Worm (Caenorhabditis elegans): ENCODE data around the gene thn-4.

Gene thn-4

DNA sequence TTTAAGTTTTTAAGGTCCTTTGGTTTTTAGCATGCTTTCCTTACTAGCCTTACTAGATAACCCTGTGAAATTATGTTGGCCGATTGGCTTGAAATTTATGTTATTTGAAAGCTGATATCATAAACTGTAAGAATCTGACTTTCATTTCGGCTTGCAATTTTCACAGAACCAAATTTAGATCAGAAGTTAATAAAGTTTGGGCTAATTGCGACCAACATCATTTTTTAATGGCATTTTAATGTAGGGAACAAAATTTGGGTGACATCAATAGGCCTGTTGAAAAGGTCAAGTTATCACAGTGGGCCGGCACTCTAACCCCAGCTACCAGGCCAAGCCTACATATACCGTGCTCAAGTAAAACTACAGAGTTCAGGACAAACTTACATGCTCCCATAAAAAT lies 40.0 kb downstream of the thn-4 start:
- TF ChIP-seq irx-1 (tag; optimal IDR thresholded peaks at IDR 0.05) (no peak), zag-1 (tag; optimal IDR thresholded peaks at IDR 0.05) (no peak), sptf-1 (tag; optimal IDR thresholded peaks at IDR 0.05) (no peak), Y116A8C.19 (tag; optimal IDR thresholded peaks at IDR 0.05; ENCODE audit: borderline replicate concordance) (no peak), aly-2 (tag; optimal IDR thresholded peaks at IDR 0.05) (no peak), unc-62 (GFP tag; optimal IDR thresholded peaks at IDR 0.05) (no peak), unc-98 (GFP tag; IDR thresholded peaks at IDR 0.05) (no peak), sup-37 (GFP tag; optimal IDR thresholded peaks at IDR 0.05) (no peak), nhr-237 (tag; optimal IDR thresholded peaks at IDR 0.05) (no peak), C16A3.4 (tag; optimal IDR thresholded peaks at IDR 0.05) (no peak), xbp-1 (tag; optimal IDR thresholded peaks at IDR 0.05) (no peak), snpc-4 (tag; optimal IDR thresholded peaks at IDR 0.05) (no peak), jun-1 (tag; optimal IDR thresholded peaks at IDR 0.05) (no peak), lin-39 (tag; optimal IDR thresholded peaks at IDR 0.05) (no peak)

DNA sequence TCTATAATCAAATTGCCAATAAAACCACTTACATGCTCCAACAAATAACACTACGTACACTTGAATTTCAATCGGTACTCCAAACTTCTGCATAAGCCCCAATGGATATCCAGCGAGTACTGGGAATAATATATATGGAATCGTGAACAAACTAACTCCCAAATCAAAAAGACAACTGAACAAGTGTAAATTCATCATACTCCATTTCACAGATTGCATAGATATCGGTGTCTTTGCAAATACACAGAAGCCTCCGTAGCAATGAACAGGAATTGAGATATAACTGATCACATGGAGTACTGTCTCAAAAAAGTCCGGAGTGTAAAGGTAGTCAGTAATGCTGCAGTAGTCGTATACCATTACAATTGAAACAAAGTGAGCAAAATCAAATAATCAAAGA lies 41.9 kb downstream of the thn-4 start, which contains the start of gene srh-214:
Gene srh-214, minus strand, starts transcription at position 360 of the 400 bp plus-strand sequence.
- TF ChIP-seq unc-62 (GFP tag; optimal IDR thresholded peaks at IDR 0.05) (no peak), efl-1 (optimal IDR thresholded peaks at IDR 0.05) (no peak), efl-1 (GFP tag; optimal IDR thresholded peaks at IDR 0.05 in 1 of 2) (peak in 1 of 2 experiments; percentile 65)

DNA sequence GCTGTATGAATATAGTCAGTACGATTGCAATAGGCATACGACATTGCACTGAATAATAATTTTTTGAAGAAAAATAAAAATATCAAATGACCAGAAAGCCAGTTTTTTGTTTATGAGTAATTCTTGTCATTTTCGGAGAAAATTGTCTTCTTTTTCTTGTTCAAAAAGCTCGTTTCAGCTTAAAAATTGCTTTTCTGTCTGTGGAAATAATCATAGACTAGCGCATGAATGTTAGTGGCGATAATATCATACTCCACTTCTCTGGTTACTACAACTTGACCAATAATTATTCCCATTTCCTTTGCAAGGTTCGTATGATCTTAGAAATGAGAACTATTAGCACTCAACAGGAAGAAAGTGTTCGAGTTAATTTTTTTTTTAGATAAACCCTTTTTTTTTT lies 43.8 kb downstream of the thn-4 start, which contains the start of gene srh-216:
Gene srh-216, minus strand, starts transcription at position 101 of the 400 bp plus-strand sequence.
- TF ChIP-seq lin-14 (GFP tag; optimal IDR thresholded peaks at IDR 0.05) (no peak), efl-3 (GFP tag; optimal IDR thresholded peaks at IDR 0.05) (no peak), hpl-2 (GFP tag; optimal IDR thresholded peaks at IDR 0.05) (no peak), lin-35 (GFP tag; optimal IDR thresholded peaks at IDR 0.05) (no peak), lin-13 (GFP tag; optimal IDR thresholded peaks at IDR 0.05) (no peak), fkh-8 (tag; optimal IDR thresholded peaks at IDR 0.05) (no peak), aha-1 (tag; optimal IDR thresholded peaks at IDR 0.05) (no peak), egl-27 (tag; optimal IDR thresholded peaks at IDR 0.05) (no peak), elt-2 (tag; optimal IDR thresholded peaks at IDR 0.05) (no peak), fos-1 (tag; optimal IDR thresholded peaks at IDR 0.05) (no peak)

DNA sequence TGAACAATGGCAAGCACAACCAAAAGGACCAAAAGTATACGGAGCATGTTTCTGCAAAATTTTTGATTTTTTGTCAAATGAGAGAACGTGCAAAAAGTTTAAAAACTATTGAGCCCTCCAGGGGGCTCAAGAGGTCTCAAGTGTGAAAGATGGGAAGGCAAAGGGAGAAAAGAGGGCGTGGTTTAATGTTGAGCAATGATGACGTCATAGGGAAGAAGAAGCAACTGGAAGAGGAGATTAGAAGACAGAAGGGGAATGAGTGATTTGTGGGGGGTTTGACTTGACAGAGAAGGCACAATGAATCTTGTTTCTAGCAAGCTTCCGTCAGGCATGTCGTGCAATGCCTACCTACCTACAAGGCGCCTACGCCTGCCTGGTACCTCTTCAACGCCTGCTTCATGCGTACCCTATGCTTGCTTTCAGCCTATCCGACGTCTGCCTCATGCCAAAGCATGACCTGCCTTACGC lies 50.0 kb downstream of the thn-4 start, which contains the start of gene T20B3.14:
Gene T20B3.14, minus strand, starts transcription at position 51 of the 468 bp plus-strand sequence.
- TF ChIP-seq efl-3 (GFP tag; optimal IDR thresholded peaks at IDR 0.05) (no peak), lin-14 (GFP tag; optimal IDR thresholded peaks at IDR 0.05) (peak; percentile 22)

Measured in whole organism, L1 larva.